Fruit fly (Drosophila melanogaster) whole organism, prepupa: ENCODE data around the gene uncNacbeta.

Source experiments
- CG31627 ChIP-seq: fragments of 200-800 bp; sonication (Bioruptor generic); optimal IDR thresholded peaks from 3 replicates; lab custom pipeline; 2016; ENCODE audit warnings: missing biosample characterization, missing genetic modification characterization
- CG32006 ChIP-seq: fragments of 200-800 bp; sonication (Bioruptor generic); optimal IDR thresholded peaks from 3 replicates; lab custom pipeline; 2017; ENCODE audit warnings: missing biosample characterization, mild to moderate bottlenecking, missing genetic modification characterization
- CG8632 ChIP-seq: fragments of 200-800 bp; sonication (Bioruptor generic); optimal IDR thresholded peaks from 3 replicates; lab custom pipeline; 2016; ENCODE audit warnings: missing biosample characterization, missing genetic modification characterization
- Smox ChIP-seq: fragments of 200-800 bp; sonication (Bioruptor generic); optimal IDR thresholded peaks from 3 replicates; lab custom pipeline; 2016; ENCODE audit warnings: missing biosample characterization, missing genetic modification characterization
- Sox15 ChIP-seq: fragments of 200-800 bp; sonication (Bioruptor generic); optimal IDR thresholded peaks from 3 replicates; lab custom pipeline; 2016; ENCODE audit warnings: missing biosample characterization, missing genetic modification characterization
- cyc ChIP-seq: fragments of 200-800 bp; sonication (Bioruptor generic); optimal IDR thresholded peaks from 3 replicates; lab custom pipeline; 2016; ENCODE audit warnings: missing biosample characterization, missing genetic modification characterization
- dac ChIP-seq: fragments of 200-800 bp; sonication (Bioruptor generic); optimal IDR thresholded peaks from 2 replicates; lab custom pipeline; 2017; ENCODE audit warnings: missing biosample characterization, mild to moderate bottlenecking, missing genetic modification characterization
- ss ChIP-seq, 2 experiments: fragments of 200-800 bp; sonication (Bioruptor generic); optimal IDR thresholded peaks; 2 replicates in 1 of 2; 3 replicates in 1 of 2; lab custom pipeline; 2017 to 2018; ENCODE audit warnings: mild to moderate bottlenecking in 2 of 2, missing biosample characterization in 2 of 2, missing genetic modification characterization in 2 of 2, moderate library complexity in 1 of 2
- svp ChIP-seq: fragments of 200-800 bp; sonication (Bioruptor generic); peaks from one replicate; lab custom pipeline; 2016; ENCODE audit warnings: missing biosample characterization, missing genetic modification characterization
- topi ChIP-seq: fragments of 200-800 bp; sonication (Bioruptor generic); optimal IDR thresholded peaks from 3 replicates; lab custom pipeline; 2016; ENCODE audit warnings: missing biosample characterization, missing genetic modification characterization

dm6 chr2L:594635-595384, 31.2 kb upstream of the uncNacbeta start, which contains the start of gene Gsc:
- TF ChIP-seq CG32006 (GFP tag; lab: Kevin White, UChicago) (no peak), topi (no peak), svp (no peak), ss (GFP tag; optimal IDR thresholded peaks at IDR 0.05; lab: Kevin White, UChicago) (no peak), cyc (no peak), Sox15 (GFP tag; lab: Kevin White, UChicago) (no peak), Smox (GFP tag; lab: Kevin White, UChicago) (no peak), CG31627 (no peak), CG8632 (no peak), dac (GFP tag; lab: Kevin White, UChicago) (no peak)
